Worm (Caenorhabditis elegans) whole organism, L3 larva: Measurements from ENCODE around the gene F26D2.3.

Experiments
- R02D3.7 ChIP-seq: fragments of 150-350 bp; optimal IDR thresholded peaks from 2 replicates; lab custom pipeline; 2014; ENCODE audit warnings: missing biosample characterization, missing genetic modification characterization
- ZK546.5 ChIP-seq: sonication (generic microtip); optimal IDR thresholded peaks from 2 replicates; lab custom pipeline; 2017; ENCODE audit warnings: missing biosample characterization, missing genetic modification characterization
- elt-3 ChIP-seq, 3 experiments: fragments of 150-350 bp in 1 of 3; sonication (generic microtip) in 2 of 3; optimal IDR thresholded peaks; 2 replicates in 2 of 3; 4 replicates in 1 of 3; lab custom pipeline; 2014 to 2017; ENCODE audit warnings: missing biosample characterization in 3 of 3, missing genetic modification characterization in 3 of 3
- eor-1 ChIP-seq, 2 experiments: fragments of 150-350 bp; optimal IDR thresholded peaks; 2 replicates each; lab custom pipeline; 2014 to 2018; ENCODE audit warnings: missing biosample characterization in 2 of 2, missing genetic modification characterization in 2 of 2
- jun-1 ChIP-seq: fragments of 150-350 bp; optimal IDR thresholded peaks from 2 replicates; lab custom pipeline; 2014; ENCODE audit warnings: missing biosample characterization, missing genetic modification reagents, missing genetic modification characterization
- lsy-12 ChIP-seq: sonication (generic microtip); optimal IDR thresholded peaks from 2 replicates; lab custom pipeline; 2016; ENCODE audit warnings: mild to moderate bottlenecking, missing genetic modification characterization, missing compliant biosample characterization
- nhr-12 ChIP-seq: fragments of 150-350 bp; optimal IDR thresholded peaks from 2 replicates; lab custom pipeline; 2014; ENCODE audit warnings: missing biosample characterization, missing genetic modification characterization
- nhr-23 ChIP-seq: fragments of 150-350 bp; optimal IDR thresholded peaks from 2 replicates; lab custom pipeline; 2014; ENCODE audit warnings: missing biosample characterization, missing genetic modification reagents, missing genetic modification characterization
- nhr-237 ChIP-seq: fragments of 150-350 bp; optimal IDR thresholded peaks from 2 replicates; lab custom pipeline; 2014; ENCODE audit warnings: missing biosample characterization, missing genetic modification characterization
- pqm-1 ChIP-seq: fragments of 150-350 bp; optimal IDR thresholded peaks from 2 replicates; lab custom pipeline; 2017; ENCODE audit warnings: missing biosample characterization, missing genetic modification characterization, inconsistent platforms
- sea-2 ChIP-seq: fragments of 150-350 bp; sonication (generic microtip); optimal IDR thresholded peaks from 4 replicates; lab custom pipeline; 2014; ENCODE audit warnings: missing biosample characterization, missing genetic modification reagents, missing genetic modification characterization
- unc-62 ChIP-seq: fragments of 150-350 bp; sonication (generic microtip); optimal IDR thresholded peaks from 4 replicates; lab custom pipeline; 2014; ENCODE audit warnings: missing biosample characterization, missing genetic modification reagents, missing genetic modification characterization
- zag-1 ChIP-seq: fragments of 150-350 bp; optimal IDR thresholded peaks from 2 replicates; lab custom pipeline; 2014; ENCODE audit warnings: missing biosample characterization, missing genetic modification characterization

ce11 chrV:16388268-16388667 is 19.5 kb upstream of the F26D2.3 start, which contains the start of gene sri-65:
- TF ChIP-seq zag-1 (tag; lab: Kevin White, UChicago) (no peak), ZK546.5 (tag; lab: Kevin White, UChicago) (no peak), jun-1 (tag; lab: Kevin White, UChicago) (no peak), pqm-1 (tag; lab: Kevin White, UChicago) (no peak), elt-3 (tag; optimal IDR thresholded peaks at IDR 0.05; lab: Kevin White, UChicago) (no peak), nhr-23 (tag; lab: Kevin White, UChicago) (no peak), eor-1 (tag; optimal IDR thresholded peaks at IDR 0.05; lab: Kevin White, UChicago) (no peak), lsy-12 (tag; lab: Kevin White, UChicago) (no peak), nhr-237 (tag; lab: Kevin White, UChicago) (no peak), R02D3.7 (tag; lab: Kevin White, UChicago) (no peak), nhr-12 (tag; lab: Kevin White, UChicago) (no peak), sea-2 (GFP tag; lab: Kevin White, UChicago) (no peak), unc-62 (GFP tag; lab: Kevin White, UChicago) (no peak)
